Worm (Caenorhabditis elegans) whole organism, L4 larva: ENCODE results near the gene Y7A9D.1.
A peak's percentile ranks its signal among the peaks of the same experiment; 100 is the strongest.

Source experiments
- F10B5.3 ChIP-seq: sonication (generic microtip); optimal IDR thresholded peaks from 2 replicates; lab custom pipeline; 2016; ENCODE audit warnings: mild to moderate bottlenecking, missing genetic modification characterization, missing compliant biosample characterization
- F49E8.2 ChIP-seq: sonication (generic microtip); optimal IDR thresholded peaks from 2 replicates; lab custom pipeline; 2016; ENCODE audit warnings: missing compliant biosample characterization, mild to moderate bottlenecking, missing genetic modification characterization, borderline replicate concordance
- Y75B8A.6 ChIP-seq: fragments of 200-800 bp; sonication (Bioruptor generic); IDR thresholded peaks from 2 replicates; pipeline ENCODE4 v1.3.6; 2022; ENCODE audit warnings: missing genetic modification reagents, missing genetic modification characterization, missing compliant biosample characterization
- ama-1 ChIP-seq: fragments of 150-350 bp; optimal IDR thresholded peaks from 2 replicates; lab custom pipeline; 2014; ENCODE audit warnings: inconsistent platforms, mixed read lengths
- attf-4 ChIP-seq: sonication (generic microtip); optimal IDR thresholded peaks from 3 replicates; lab custom pipeline; 2017; ENCODE audit warnings: missing biosample characterization, missing genetic modification characterization
- ceh-20 ChIP-seq: fragments of 200-800 bp; sonication (Bioruptor generic); IDR thresholded peaks from 2 replicates; pipeline ENCODE4 v1.3.6; 2022; ENCODE audit warnings: missing genetic modification reagents, missing genetic modification characterization, missing compliant biosample characterization
- ceh-28 ChIP-seq: fragments of 150-350 bp; optimal IDR thresholded peaks from 2 replicates; lab custom pipeline; 2014; ENCODE audit warnings: missing biosample characterization, missing genetic modification reagents, missing genetic modification characterization
- ceh-32 ChIP-seq: sonication (generic microtip); optimal IDR thresholded peaks from 2 replicates; lab custom pipeline; 2016; ENCODE audit warnings: mild to moderate bottlenecking, missing genetic modification characterization, missing compliant biosample characterization; ENCODE audit not compliant: poor library complexity
- cey-2 ChIP-seq: sonication (generic microtip); optimal IDR thresholded peaks from 3 replicates; lab custom pipeline; 2017; ENCODE audit warnings: missing genetic modification characterization, mild to moderate bottlenecking, missing compliant biosample characterization, antibody characterized with exemption, borderline replicate concordance; ENCODE audit not compliant: insufficient read depth
- ctbp-1 ChIP-seq: fragments of 200-800 bp; sonication (Bioruptor generic); IDR thresholded peaks from 2 replicates; pipeline ENCODE4 v1.3.6; 2022; ENCODE audit warnings: missing genetic modification reagents, missing genetic modification characterization, missing compliant biosample characterization
- daf-19 ChIP-seq: fragments of 200-800 bp; sonication (Bioruptor generic); conservative IDR thresholded peaks from 2 replicates; pipeline ENCODE4 v1.3.6; 2022; ENCODE audit warnings: missing genetic modification characterization, missing compliant biosample characterization
- dmd-8 ChIP-seq: fragments of 200-800 bp; sonication (Bioruptor generic); IDR thresholded peaks from 2 replicates; pipeline ENCODE4 v1.3.6; 2022; ENCODE audit warnings: missing genetic modification characterization, missing compliant biosample characterization
- fkh-10 ChIP-seq: fragments of 150-350 bp; optimal IDR thresholded peaks from 2 replicates; lab custom pipeline; 2014; ENCODE audit warnings: missing biosample characterization, missing genetic modification reagents, missing genetic modification characterization
- hmg-1.1 ChIP-seq: fragments of 200-800 bp; sonication (Bioruptor generic); IDR thresholded peaks from 2 replicates; pipeline ENCODE4 v1.3.6; 2022; ENCODE audit warnings: missing genetic modification reagents, missing genetic modification characterization, missing compliant biosample characterization
- lin-1 ChIP-seq: fragments of 200-800 bp; sonication (Bioruptor generic); IDR thresholded peaks from 2 replicates; pipeline ENCODE4 v1.3.6; 2022; ENCODE audit warnings: missing genetic modification reagents, missing genetic modification characterization, missing compliant biosample characterization
- lin-38 ChIP-seq: fragments of 200-800 bp; sonication (Bioruptor generic); IDR thresholded peaks from 2 replicates; pipeline ENCODE4 v1.3.6; 2022; ENCODE audit warnings: missing genetic modification reagents, missing genetic modification characterization, missing compliant biosample characterization
- mxl-3 ChIP-seq: fragments of 200-800 bp; sonication (Bioruptor generic); optimal IDR thresholded peaks from 2 replicates; lab custom pipeline; 2018; ENCODE audit warnings: mild to moderate bottlenecking, missing genetic modification characterization, missing compliant biosample characterization
- nhr-28 ChIP-seq: fragments of 150-350 bp; optimal IDR thresholded peaks from 2 replicates; lab custom pipeline; 2014; ENCODE audit warnings: missing biosample characterization, missing genetic modification characterization
- php-3 ChIP-seq: fragments of 200-800 bp; sonication (Bioruptor generic); IDR thresholded peaks from 2 replicates; pipeline ENCODE4 v1.3.6; 2022; ENCODE audit warnings: missing genetic modification reagents, missing genetic modification characterization, missing compliant biosample characterization
- snpc-4 ChIP-seq: fragments of 150-350 bp; optimal IDR thresholded peaks from 2 replicates; lab custom pipeline; 2014; ENCODE audit warnings: missing biosample characterization, missing genetic modification characterization
- tra-1 ChIP-seq: fragments of 200-800 bp; sonication (Bioruptor generic); IDR thresholded peaks from 2 replicates; pipeline ENCODE4 v1.3.6; 2022; ENCODE audit warnings: missing genetic modification reagents, missing genetic modification characterization, missing compliant biosample characterization
- unc-39 ChIP-seq: sonication (generic microtip); optimal IDR thresholded peaks from 2 replicates; lab custom pipeline; 2017; ENCODE audit warnings: missing biosample characterization, missing genetic modification characterization
- unc-62 ChIP-seq, 3 experiments: fragments of 150-350 bp in 1 of 3; sonication (generic microtip); optimal IDR thresholded peaks in 2 of 3; peaks in 1 of 3; 1 replicate in 1 of 3; 2 replicates in 2 of 3; lab custom pipeline; 2014 to 2017; ENCODE audit warnings: missing biosample characterization in 3 of 3, missing genetic modification characterization in 3 of 3, missing genetic modification reagents in 3 of 3, missing genotype in 1 of 3

The Y7A9D.1 gene

DNA sequence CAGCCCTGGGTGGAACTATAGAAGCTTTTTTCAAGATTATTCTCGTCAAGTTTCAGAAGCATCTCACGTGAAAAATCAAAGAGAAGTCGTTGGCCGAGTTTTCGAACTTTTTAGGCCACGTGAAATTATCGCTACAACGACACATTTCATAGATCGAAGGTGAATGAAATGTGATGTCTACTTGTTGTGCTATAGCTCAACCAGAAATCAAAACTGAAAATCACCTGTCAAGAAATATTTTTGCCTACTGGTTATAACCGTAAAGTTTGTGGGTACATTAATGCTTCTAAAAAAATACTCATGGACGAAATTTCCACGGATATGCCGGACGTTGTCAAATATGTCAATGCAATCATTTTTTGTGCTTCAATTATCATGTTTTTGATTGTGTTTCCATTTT lies 47.0 kb downstream of the Y7A9D.1 start, which contains the start of gene srz-38:
Gene srz-38, plus strand, starts transcription at position 301 of the 400 bp plus-strand sequence.
- TF ChIP-seq F49E8.2 (tag; lab: Kevin White, UChicago): no peak
- TF ChIP-seq ctbp-1 (GFP tag; lab: Robert Waterston, UW): no peak
- no peak for TF ChIP-seq mxl-3 (GFP tag; lab: Kevin White, UChicago)
- TF ChIP-seq F10B5.3 (tag; lab: Kevin White, UChicago): no peak
- TF ChIP-seq cey-2 (tag; lab: Kevin White, UChicago): no peak

ce11 chrIV:16333121-16333520 lies 48.9 kb downstream of the Y7A9D.1 start:
- TF ChIP-seq tra-1 (0 out of 2 replicates have a peak, but pooled peaks have one; percentile 30), dmd-8 (0 out of 2 replicates have a peak, but pooled peaks have one; percentile 58), php-3 (GFP tag; lab: Robert Waterston, UW) (no peak)

DNA sequence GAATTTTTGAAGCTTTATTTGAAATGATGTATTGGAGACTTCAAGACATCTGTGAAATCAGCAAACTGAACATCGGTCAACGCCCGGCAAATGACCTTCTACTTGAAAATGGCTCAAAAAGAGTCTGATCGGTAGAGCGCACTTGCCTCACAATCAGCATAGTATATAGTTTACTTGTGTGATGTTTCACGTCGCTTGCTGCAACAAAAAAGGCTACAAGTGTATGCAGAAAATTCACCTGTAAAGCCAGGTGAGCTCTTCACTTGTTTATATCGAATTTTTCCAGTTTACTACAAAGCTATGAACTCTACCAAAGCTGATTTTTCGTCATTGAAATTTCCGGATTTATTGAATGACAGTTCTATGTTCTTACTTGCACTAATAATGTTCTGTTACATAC lies 49.4 kb downstream of the Y7A9D.1 start, which contains the start of gene srz-71:
Gene srz-71, plus strand, starts transcription at position 301 of the 400 bp plus-strand sequence.
- TF ChIP-seq unc-39 (tag; lab: Kevin White, UChicago): no peak
- TF ChIP-seq snpc-4 (tag; lab: Kevin White, UChicago): no peak
- TF ChIP-seq ctbp-1 (GFP tag; lab: Robert Waterston, UW): no peak
- no peak for TF ChIP-seq ceh-20 (GFP tag; lab: Robert Waterston, UW)
- TF ChIP-seq ama-1 (lab: Kevin White, UChicago): no peak
- no peak for TF ChIP-seq Y75B8A.6 (GFP tag; lab: Robert Waterston, UW)
- TF ChIP-seq daf-19 (GFP tag; lab: Robert Waterston, UW): no peak
- TF ChIP-seq hmg-1.1 (GFP tag; lab: Robert Waterston, UW): no peak
- no peak for TF ChIP-seq ceh-28 (tag; lab: Kevin White, UChicago)
- no peak for TF ChIP-seq fkh-10 (GFP tag; lab: Kevin White, UChicago)
- TF ChIP-seq lin-1: no peak
- TF ChIP-seq attf-4 (tag; lab: Kevin White, UChicago): no peak
- no peak for TF ChIP-seq lin-38 (GFP tag; lab: Robert Waterston, UW)
- no peak for TF ChIP-seq ceh-32 (tag; lab: Kevin White, UChicago)
- no peak for TF ChIP-seq nhr-28 (tag; lab: Kevin White, UChicago)
- no peak for TF ChIP-seq unc-62 (GFP tag; optimal IDR thresholded peaks at IDR 0.05 in 1 of 2; lab: Kevin White, UChicago)
- no peak for TF ChIP-seq unc-62 (tag; optimal IDR thresholded peaks at IDR 0.05; lab: Kevin White, UChicago)
